Fruit fly (Drosophila melanogaster) whole organism, embryonic: ENCODE results near the gene CG5003.

ENCODE experiments used
- Adf1 ChIP-seq: fragments of 200-800 bp; sonication (Bioruptor generic); IDR thresholded peaks from 2 replicates; pipeline ENCODE4 v1.3.6; 2022; ENCODE audit warnings: missing biosample characterization, missing genetic modification characterization
- Atf6 ChIP-seq: fragments of 200-800 bp; sonication (Bioruptor generic); IDR thresholded peaks from 2 replicates; pipeline ENCODE4 v1.3.6; 2022; ENCODE audit warnings: missing biosample characterization, missing genetic modification characterization
- Awh ChIP-seq: fragments of 200-800 bp; sonication (Bioruptor generic); IDR thresholded peaks from 2 replicates; pipeline ENCODE4, ENCODE4 v1.3.6; 2022; ENCODE audit warnings: missing biosample characterization, missing genetic modification characterization
- BEAF-32 ChIP-seq: fragments of 200-800 bp; sonication (Bioruptor generic); optimal IDR thresholded peaks from 3 replicates; lab custom pipeline; 2017; ENCODE audit warnings: missing biosample characterization, missing genetic modification characterization, mild to moderate bottlenecking, moderate library complexity, missing genetic modification reagents
- CG10654 ChIP-seq: fragments of 200-800 bp; sonication (Bioruptor generic); optimal IDR thresholded peaks from 2 replicates; lab custom pipeline; 2016; ENCODE audit warnings: missing biosample characterization, missing genetic modification characterization
- CG11093 ChIP-seq: fragments of 200-800 bp; sonication (Bioruptor generic); IDR thresholded peaks from 3 replicates; pipeline ENCODE4 v1.3.6; 2022; ENCODE audit warnings: missing biosample characterization, missing genetic modification characterization
- CG12155 ChIP-seq: fragments of 200-800 bp; sonication (Bioruptor generic); optimal IDR thresholded peaks from 3 replicates; lab custom pipeline; 2016; ENCODE audit warnings: missing biosample characterization, missing genetic modification characterization
- CG12391 ChIP-seq: fragments of 200-800 bp; sonication (Bioruptor generic); optimal IDR thresholded peaks from 3 replicates; lab custom pipeline; 2018; ENCODE audit warnings: missing biosample characterization, mild to moderate bottlenecking, missing genetic modification characterization, moderate library complexity
- CG12942 ChIP-seq: fragments of 200-800 bp; sonication (Bioruptor generic); optimal IDR thresholded peaks from 3 replicates; lab custom pipeline; 2016; ENCODE audit warnings: missing biosample characterization, missing genetic modification characterization
- CG13894 ChIP-seq: fragments of 200-800 bp; sonication (Bioruptor generic); optimal IDR thresholded peaks from 3 replicates; lab custom pipeline; 2018; ENCODE audit warnings: missing biosample characterization, mild to moderate bottlenecking, missing genetic modification characterization, moderate library complexity
- CG14014 ChIP-seq: fragments of 200-800 bp; sonication (Bioruptor generic); IDR thresholded peaks from 2 replicates; pipeline ENCODE4 v1.3.6; 2022; ENCODE audit warnings: missing biosample characterization, missing genetic modification characterization
- CG16813 ChIP-seq: fragments of 200-800 bp; sonication (Bioruptor generic); IDR thresholded peaks from 3 replicates; pipeline ENCODE4 v1.3.6; 2022; ENCODE audit warnings: missing biosample characterization, missing genetic modification characterization; ENCODE audit not compliant: partially characterized antibody
- CG32767 ChIP-seq: fragments of 200-800 bp; sonication (Bioruptor generic); IDR thresholded peaks from 2 replicates; pipeline ENCODE4 v1.3.6; 2022; ENCODE audit warnings: missing biosample characterization, missing genetic modification characterization
- CG3407 ChIP-seq: fragments of 200-800 bp; sonication (Bioruptor generic); optimal IDR thresholded peaks from 2 replicates; lab custom pipeline; 2018; ENCODE audit warnings: missing biosample characterization, mild to moderate bottlenecking, missing genetic modification characterization
- CG34224 ChIP-seq: fragments of 200-800 bp; sonication (Bioruptor generic); IDR thresholded peaks from 3 replicates; pipeline ENCODE4 v1.3.6; 2022; ENCODE audit warnings: missing biosample characterization, missing genetic modification characterization; ENCODE audit not compliant: partially characterized antibody
- CG5180 ChIP-seq: fragments of 200-800 bp; sonication (Bioruptor generic); optimal IDR thresholded peaks from 3 replicates; lab custom pipeline; 2017; ENCODE audit warnings: missing biosample characterization, missing genetic modification characterization, mild to moderate bottlenecking, moderate library complexity, missing genetic modification reagents
- CG5953 ChIP-seq: fragments of 200-800 bp; sonication (Bioruptor generic); IDR thresholded peaks from 2 replicates; pipeline ENCODE4 v1.3.6; 2022; ENCODE audit warnings: missing biosample characterization, missing genetic modification characterization
- CG6689 ChIP-seq: fragments of 200-800 bp; sonication (Bioruptor generic); IDR thresholded peaks from 2 replicates; pipeline ENCODE4 v1.3.6; 2022; ENCODE audit warnings: missing biosample characterization, missing genetic modification characterization
- CG7786 ChIP-seq: fragments of 200-800 bp; sonication (Bioruptor generic); optimal IDR thresholded peaks from 2 replicates; lab custom pipeline; 2016; ENCODE audit warnings: missing biosample characterization, missing genetic modification characterization
- CG8765 ChIP-seq: fragments of 200-800 bp; sonication (Bioruptor generic); IDR thresholded peaks from 2 replicates; pipeline ENCODE4 v1.3.6; 2022; ENCODE audit warnings: missing biosample characterization, missing genetic modification characterization
- Deaf1 ChIP-seq: fragments of 200-800 bp; optimal IDR thresholded peaks from 3 replicates; lab custom pipeline; 2019; ENCODE audit warnings: missing biosample characterization, mild to moderate bottlenecking, missing genetic modification characterization, moderate library complexity
- H2.0 ChIP-seq: fragments of 200-800 bp; sonication (Bioruptor generic); IDR thresholded peaks from 2 replicates; pipeline ENCODE4 v1.3.6; 2022; ENCODE audit warnings: missing biosample characterization, missing genetic modification characterization
- HLH4C ChIP-seq: fragments of 200-800 bp; sonication (Bioruptor generic); IDR thresholded peaks from 3 replicates; pipeline ENCODE4 v1.3.6; 2022; ENCODE audit warnings: missing biosample characterization, missing genetic modification characterization; ENCODE audit not compliant: partially characterized antibody
- HLHmδ ChIP-seq: fragments of 200-800 bp; sonication (Bioruptor generic); optimal IDR thresholded peaks from 2 replicates; lab custom pipeline; 2018; ENCODE audit warnings: missing biosample characterization, mild to moderate bottlenecking, missing genetic modification characterization, moderate library complexity
- Med ChIP-seq: fragments of 200-800 bp; sonication (Bioruptor generic); peaks from one replicate; lab custom pipeline; 2016; ENCODE audit warnings: missing biosample characterization, missing genetic modification characterization, mild to moderate bottlenecking, inconsistent platforms, moderate library complexity
- NC2α ChIP-seq: fragments of 200-800 bp; sonication (Bioruptor generic); optimal IDR thresholded peaks from 2 replicates; lab custom pipeline; 2016; ENCODE audit warnings: missing biosample characterization, missing genetic modification characterization
- Nf-YC ChIP-seq: fragments of 200-800 bp; optimal IDR thresholded peaks from 3 replicates; lab custom pipeline; 2019; ENCODE audit warnings: missing biosample characterization, mild to moderate bottlenecking, missing genetic modification characterization, moderate library complexity
- Pdp1 ChIP-seq, 2 experiments: fragments of 200-800 bp; sonication (Bioruptor generic); optimal IDR thresholded peaks; 3 replicates each; lab custom pipeline; 2016; ENCODE audit warnings: missing biosample characterization in 2 of 2, missing genetic modification characterization in 2 of 2, mild to moderate bottlenecking in 1 of 2, moderate library complexity in 1 of 2
- Rx ChIP-seq: fragments of 200-800 bp; sonication (Bioruptor generic); IDR thresholded peaks from 2 replicates; pipeline ENCODE4 v1.3.6; 2022; ENCODE audit warnings: missing biosample characterization, missing genetic modification characterization
- Sox102F ChIP-seq: fragments of 200-800 bp; sonication (Bioruptor generic); optimal IDR thresholded peaks from 2 replicates; lab custom pipeline; 2018; ENCODE audit warnings: missing biosample characterization, mild to moderate bottlenecking, missing genetic modification characterization, moderate library complexity
- Sry-δ ChIP-seq: fragments of 200-800 bp; sonication (Bioruptor generic); optimal IDR thresholded peaks from 2 replicates; lab custom pipeline; 2016; ENCODE audit warnings: missing biosample characterization, missing genetic modification characterization
- Trl ChIP-seq, 3 experiments: fragments of >200 bp in 2 of 3; fragments of 200-800 bp in 1 of 3; sonication (Bioruptor generic) in 1 of 3; optimal IDR thresholded peaks; 2 replicates in 1 of 3; 3 replicates in 2 of 3; lab custom pipeline; 2016 to 2017; ENCODE audit warnings: missing biosample characterization in 1 of 3, missing genetic modification characterization in 1 of 3
- chinmo ChIP-seq: fragments of 200-800 bp; sonication (Bioruptor generic); IDR thresholded peaks from 4 replicates; pipeline ENCODE4 v1.3.6; 2022; ENCODE audit warnings: missing biosample characterization, missing genetic modification characterization; ENCODE audit not compliant: partially characterized antibody
- chm ChIP-seq: fragments of 200-800 bp; sonication (Bioruptor generic); IDR thresholded peaks from 2 replicates; pipeline ENCODE4 v1.3.6; 2022; ENCODE audit warnings: missing biosample characterization, missing genetic modification characterization
- fd96Cb ChIP-seq: fragments of 200-800 bp; sonication (Bioruptor generic); optimal IDR thresholded peaks from 2 replicates; lab custom pipeline; 2018; ENCODE audit warnings: missing biosample characterization, mild to moderate bottlenecking, missing genetic modification characterization, moderate library complexity
- gcm ChIP-seq: fragments of 200-800 bp; sonication (Bioruptor generic); optimal IDR thresholded peaks from 2 replicates; lab custom pipeline; 2019; ENCODE audit warnings: missing biosample characterization, mild to moderate bottlenecking, missing genetic modification characterization, moderate library complexity
- gsb ChIP-seq: fragments of 200-800 bp; sonication (Bioruptor generic); IDR thresholded peaks from 2 replicates; pipeline ENCODE4 v1.3.6; 2022; ENCODE audit warnings: missing biosample characterization, missing genetic modification characterization
- kni ChIP-seq: fragments of 200-800 bp; sonication (Bioruptor generic); optimal IDR thresholded peaks from 3 replicates; lab custom pipeline; 2017; ENCODE audit warnings: mild to moderate bottlenecking, missing biosample characterization, missing genetic modification reagents, missing genetic modification characterization
- lola ChIP-seq, 3 experiments: fragments of >200 bp in 2 of 3; fragments of 200-800 bp in 1 of 3; sonication (Bioruptor generic) in 1 of 3; optimal IDR thresholded peaks; 2 replicates each; lab custom pipeline; 2017 to 2019; ENCODE audit warnings: missing biosample characterization in 3 of 3, missing genetic modification characterization in 3 of 3, mild to moderate bottlenecking in 1 of 3, moderate library complexity in 1 of 3
- nmo ChIP-seq: fragments of 200-800 bp; sonication (Bioruptor generic); optimal IDR thresholded peaks from 2 replicates; lab custom pipeline; 2018; ENCODE audit warnings: missing biosample characterization, mild to moderate bottlenecking, missing genetic modification characterization, moderate library complexity
- otp ChIP-seq: fragments of 200-800 bp; sonication (Bioruptor generic); IDR thresholded peaks from 3 replicates; pipeline ENCODE4, ENCODE4 v1.3.6; 2022; ENCODE audit warnings: missing biosample characterization, missing genetic modification characterization
- peb ChIP-seq: fragments of 200-800 bp; sonication (Bioruptor generic); IDR thresholded peaks from 2 replicates; pipeline ENCODE4 v1.3.6; 2022; ENCODE audit warnings: missing biosample characterization, missing genetic modification characterization
- psq ChIP-seq: fragments of 200-800 bp; sonication (Bioruptor generic); optimal IDR thresholded peaks from 2 replicates; lab custom pipeline; 2017; ENCODE audit warnings: missing biosample characterization, missing genetic modification characterization
- row ChIP-seq: fragments of 200-800 bp; sonication (Bioruptor generic); IDR thresholded peaks from 3 replicates; pipeline ENCODE4 v1.3.6; 2022; ENCODE audit warnings: missing biosample characterization, missing genetic modification characterization
- sd ChIP-seq: fragments of 200-800 bp; sonication (Bioruptor generic); optimal IDR thresholded peaks from 3 replicates; lab custom pipeline; 2018; ENCODE audit warnings: missing biosample characterization, mild to moderate bottlenecking, missing genetic modification characterization, moderate library complexity
- sens ChIP-seq: fragments of 200-800 bp; sonication (Bioruptor generic); peaks from one replicate; lab custom pipeline; 2016; ENCODE audit warnings: missing biosample characterization, missing genetic modification characterization
- slbo ChIP-seq: fragments of 200-800 bp; sonication (Bioruptor generic); IDR thresholded peaks from 2 replicates; pipeline ENCODE4 v1.3.6; 2022; ENCODE audit warnings: missing biosample characterization, missing genetic modification characterization
- tna ChIP-seq: fragments of 200-800 bp; sonication (Bioruptor generic); IDR thresholded peaks from 2 replicates; pipeline ENCODE4 v1.3.6; 2022; ENCODE audit warnings: missing biosample characterization, missing genetic modification characterization; ENCODE audit not compliant: partially characterized antibody
- yki ChIP-seq: fragments of >200 bp; optimal IDR thresholded peaks from 3 replicates; lab custom pipeline; 2018

The CG5003 gene

DNA sequence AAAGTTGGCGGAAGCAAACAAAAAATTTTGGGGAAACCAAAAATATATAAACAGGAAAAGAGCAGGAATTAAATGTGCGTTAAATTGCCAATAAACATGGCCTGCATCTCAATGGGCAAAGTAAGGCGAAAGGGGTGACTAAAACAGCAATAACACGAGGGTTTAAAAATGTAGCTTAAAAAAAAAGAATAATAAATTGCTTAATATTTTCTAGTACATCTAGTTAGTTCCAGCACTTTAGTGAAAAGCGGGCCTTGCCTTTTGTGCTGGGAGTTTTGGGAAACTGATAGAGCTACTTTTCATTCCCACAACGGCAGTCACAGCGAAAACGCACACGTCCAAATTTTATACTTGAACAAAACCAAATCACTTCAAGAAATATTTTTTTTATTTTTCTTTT, 4.2 kb downstream of the CG5003 start, which contains the start of gene mil:
mil (plus strand) TSS at position 301 of the 400 bp plus-strand sequence.
- TF ChIP-seq row (GFP tag; lab: Robert Waterston, UW): no peak
- no peak for TF ChIP-seq CG3407
- TF ChIP-seq CG12942 (GFP tag; lab: Kevin White, UChicago): no peak
- no peak for TF ChIP-seq CG10654 (GFP tag; lab: Kevin White, UChicago)
- TF ChIP-seq CG32767 (GFP tag; lab: Robert Waterston, UW): no peak
- no peak for TF ChIP-seq Sox102F (GFP tag; lab: Kevin White, UChicago)
- TF ChIP-seq HLH4C (GFP tag; lab: Robert Waterston, UW): no peak
- TF ChIP-seq Atf6 (GFP tag; lab: Robert Waterston, UW): no peak
- TF ChIP-seq gsb (GFP tag; lab: Robert Waterston, UW): no peak
- no peak for TF ChIP-seq CG16813 (GFP tag; lab: Robert Waterston, UW)
- no peak for TF ChIP-seq CG12155 (GFP tag; lab: Kevin White, UChicago)
- no peak for TF ChIP-seq Trl (optimal IDR thresholded peaks at IDR 0.05; lab: Kevin White, UChicago)
- no peak for TF ChIP-seq Trl (GFP tag; optimal IDR thresholded peaks at IDR 0.05; lab: Kevin White, UChicago)
- no peak for TF ChIP-seq Deaf1 (tag; lab: Kevin White, UChicago)

dm6 chr3R:27905695-27906094, 10.6 kb downstream of the CG5003 start, which contains the start of gene CG34353:
TSS of gene CG34353 (minus strand) at chr3R:27905843.
- no peak for TF ChIP-seq Awh (GFP tag; lab: Robert Waterston, UW)
- TF ChIP-seq psq (GFP tag; lab: Kevin White, UChicago): peak; percentile 1
- no peak for TF ChIP-seq BEAF-32
- TF ChIP-seq slbo: no peak; the same call in 1 of the 2 replicates
- no peak for TF ChIP-seq CG11093 (GFP tag; lab: Robert Waterston, UW)
- no peak for TF ChIP-seq Rx (GFP tag; lab: Robert Waterston, UW)
- no peak for TF ChIP-seq CG8765 (GFP tag; lab: Robert Waterston, UW)
- no peak for TF ChIP-seq tna (GFP tag; lab: Robert Waterston, UW)
- TF ChIP-seq CG7786 (GFP tag; lab: Kevin White, UChicago): no peak
- peak; percentile 67 for TF ChIP-seq Med (GFP tag; lab: Kevin White, UChicago)
- no peak for TF ChIP-seq nmo (GFP tag; lab: Kevin White, UChicago)
- no peak for TF ChIP-seq Pdp1 (GFP tag; optimal IDR thresholded peaks at IDR 0.05; lab: Kevin White, UChicago)
- TF ChIP-seq Sry-δ (GFP tag; lab: Kevin White, UChicago): no peak
- no peak for TF ChIP-seq sd (tag; lab: Kevin White, UChicago)
- peak; percentile 35; the same call in 1 of the 2 replicates for TF ChIP-seq Adf1 (GFP tag; lab: Robert Waterston, UW)
- no peak for TF ChIP-seq kni
- peak; percentile 73 for TF ChIP-seq Nf-YC (tag; lab: Kevin White, UChicago)
- TF ChIP-seq CG12391: peak; percentile 4
- TF ChIP-seq yki (lab: Kevin White, UChicago): no peak
- peak; percentile 99 for TF ChIP-seq Deaf1 (tag; lab: Kevin White, UChicago)
- no peak for TF ChIP-seq peb (GFP tag; lab: Robert Waterston, UW)
- peak; percentile 83 for TF ChIP-seq sens (GFP tag; lab: Kevin White, UChicago)
- peak; percentile 30; the same call in 1 of the 3 replicates for TF ChIP-seq CG34224 (GFP tag; lab: Robert Waterston, UW)
- no peak for TF ChIP-seq gcm (GFP tag; lab: Kevin White, UChicago)
- TF ChIP-seq NC2α (GFP tag; lab: Kevin White, UChicago): no peak
- TF ChIP-seq CG5180 (GFP tag; lab: Kevin White, UChicago): peak; percentile 4
- no peak for TF ChIP-seq lola (GFP tag; optimal IDR thresholded peaks at IDR 0.05; lab: Kevin White, UChicago)
- TF ChIP-seq CG6689: no peak
- TF ChIP-seq CG13894 (tag; lab: Kevin White, UChicago): peak; percentile 14
- TF ChIP-seq HLHmδ (GFP tag; lab: Kevin White, UChicago): no peak
- TF ChIP-seq fd96Cb (tag; lab: Kevin White, UChicago): no peak
- TF ChIP-seq chm: peak; percentile 64
- TF ChIP-seq CG14014 (GFP tag; lab: Robert Waterston, UW): 0 out of 2 replicates have a peak, but pooled peaks have one; percentile 15
- peak; percentile 17; the same call in 1 of the 3 replicates for TF ChIP-seq otp (GFP tag; lab: Robert Waterston, UW)
- no peak for TF ChIP-seq H2.0 (GFP tag; lab: Robert Waterston, UW)
- peak; percentile 89; the same call in 3 of the 4 replicates for TF ChIP-seq chinmo (GFP tag; lab: Robert Waterston, UW)
- TF ChIP-seq CG5953 (GFP tag; lab: Robert Waterston, UW): no peak
